Fruit fly (Drosophila melanogaster): ENCODE data around the gene Myb.

The Myb gene

DNA sequence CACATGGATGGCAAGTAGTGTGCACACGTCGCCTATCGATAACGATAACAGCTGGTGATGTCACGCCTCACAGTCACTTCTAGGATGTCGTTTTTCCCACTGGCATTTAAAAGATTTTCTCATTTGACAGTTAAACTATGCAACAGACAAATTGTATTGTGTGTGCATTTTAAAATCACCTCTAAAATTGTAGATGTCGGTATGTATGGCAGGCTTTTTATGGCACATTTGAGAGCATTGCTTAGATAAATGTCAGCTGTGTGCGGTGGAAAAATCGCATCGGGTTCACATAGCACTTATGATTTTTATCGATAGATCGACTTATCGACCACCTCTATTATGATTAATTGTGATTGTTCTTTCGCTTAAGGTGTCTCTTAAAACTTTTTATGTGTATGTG, 13.5 kb downstream of the Myb start, which contains the start of the genes ArgRS and CG8578 (continued):
- TF ChIP-seq repo (GFP tag; optimal IDR thresholded peaks at IDR 0.05), result no peak
- TF ChIP-seq CG12744 (GFP tag; optimal IDR thresholded peaks at IDR 0.05), result no peak
- no peak for TF ChIP-seq CG11247 (GFP tag; IDR thresholded peaks at IDR 0.05)
- peak; percentile 16 for TF ChIP-seq CG9797 (GFP tag; optimal IDR thresholded peaks at IDR 0.05)
- TF ChIP-seq CG9215 (GFP tag; IDR thresholded peaks at IDR 0.05), result no peak
- TF ChIP-seq Abd-B (GFP tag; optimal IDR thresholded peaks at IDR 0.05), result no peak
- TF ChIP-seq CG7963 (GFP tag; IDR thresholded peaks at IDR 0.05; ENCODE audit: partially characterized antibody), result 0 out of 3 replicates have a peak, but pooled peaks have one; percentile 47
- TF ChIP-seq Drgx (GFP tag; IDR thresholded peaks at IDR 0.05), result peak; percentile 19; the same call in 1 of the 2 replicates
- TF ChIP-seq CG9727 (GFP tag; optimal IDR thresholded peaks at IDR 0.05), result peak; percentile 71
- peak; percentile 53 for TF ChIP-seq CG1603 (tag; optimal IDR thresholded peaks at IDR 0.05)
- TF ChIP-seq CG4424 (GFP tag; optimal IDR thresholded peaks at IDR 0.05), result no peak
- TF ChIP-seq CG10321 (GFP tag; IDR thresholded peaks at IDR 0.05), result no peak
- no peak for TF ChIP-seq C15 (GFP tag; IDR thresholded peaks at IDR 0.05)
- peak; percentile 68 for TF ChIP-seq CG2116 (GFP tag; optimal IDR thresholded peaks at IDR 0.05)
- TF ChIP-seq sr (GFP tag; IDR thresholded peaks at IDR 0.05), result no peak
- TF ChIP-seq CG6791 (GFP tag; IDR thresholded peaks at IDR 0.05; ENCODE audit: partially characterized antibody), result peak; percentile 66; the same call in 2 of the 3 replicates
- peak; percentile 40 for TF ChIP-seq CG3163 (GFP tag; optimal IDR thresholded peaks at IDR 0.05)
- no peak for TF ChIP-seq ranshi (GFP tag; IDR thresholded peaks at IDR 0.05)
- TF ChIP-seq tna (GFP tag; IDR thresholded peaks at IDR 0.05; ENCODE audit: partially characterized antibody), result peak; percentile 67; the same call in 1 of the 2 replicates
- TF ChIP-seq CG12299 (tag; optimal IDR thresholded peaks at IDR 0.05), result no peak
- no peak for TF ChIP-seq CG12071 (GFP tag; optimal IDR thresholded peaks at IDR 0.05)
- TF ChIP-seq CG12104 (GFP tag; optimal IDR thresholded peaks at IDR 0.05), result no peak
- peak; percentile 22 for TF ChIP-seq CG17385 (GFP tag; optimal IDR thresholded peaks at IDR 0.05)
- TF ChIP-seq CG9817 (tag; optimal IDR thresholded peaks at IDR 0.05), result no peak
- no peak for TF ChIP-seq salm (tag; optimal IDR thresholded peaks at IDR 0.05)
- peak; percentile 43; the same call in 1 of the 2 replicates for TF ChIP-seq ara (GFP tag; IDR thresholded peaks at IDR 0.05)
- TF ChIP-seq CG10462 (GFP tag; optimal IDR thresholded peaks at IDR 0.05), result no peak
- TF ChIP-seq Dfd (GFP tag; optimal IDR thresholded peaks at IDR 0.05), result no peak
- TF ChIP-seq Ada2b (GFP tag; IDR thresholded peaks at IDR 0.05), result no peak
- TF ChIP-seq CG4328 (GFP tag; optimal IDR thresholded peaks at IDR 0.05), result no peak
- no peak for TF ChIP-seq cad (GFP tag; optimal IDR thresholded peaks at IDR 0.05)
- peak; percentile 26; the same call in 1 of the 2 replicates for TF ChIP-seq CG2129 (GFP tag; IDR thresholded peaks at IDR 0.05; ENCODE audit: partially characterized antibody)
- peak; percentile 65 for TF ChIP-seq bbx (GFP tag; IDR thresholded peaks at IDR 0.05; ENCODE audit: partially characterized antibody)
- peak; percentile 85 for TF ChIP-seq Camta (GFP tag; optimal IDR thresholded peaks at IDR 0.05)
- TF ChIP-seq Mes4 (GFP tag; optimal IDR thresholded peaks at IDR 0.05), result peak; percentile 3
- TF ChIP-seq seq (GFP tag; IDR thresholded peaks at IDR 0.05), result no peak
- TF ChIP-seq zen (tag; optimal IDR thresholded peaks at IDR 0.05), result peak; percentile 34
- TF ChIP-seq insv (GFP tag; optimal IDR thresholded peaks at IDR 0.05), result peak in 1 of 2 experiments; percentile 40
- TF ChIP-seq Dp (GFP tag; optimal IDR thresholded peaks at IDR 0.05), result peak; percentile 22
- no peak for TF ChIP-seq ham (GFP tag; IDR thresholded peaks at IDR 0.05)
- TF ChIP-seq gsb-n (tag; optimal IDR thresholded peaks at IDR 0.05), result no peak
- TF ChIP-seq CG10654 (GFP tag; optimal IDR thresholded peaks at IDR 0.05), result no peak
- no peak for TF ChIP-seq Hr78 (GFP tag; optimal IDR thresholded peaks at IDR 0.05)
- no peak for TF ChIP-seq Ravus (GFP tag; IDR thresholded peaks at IDR 0.05)
- peak; percentile 29 for TF ChIP-seq HmgD (GFP tag; optimal IDR thresholded peaks at IDR 0.05)
- TF ChIP-seq CG17568 (GFP tag; optimal IDR thresholded peaks at IDR 0.05), result no peak
- peak; percentile 17 for TF ChIP-seq her (GFP tag; optimal IDR thresholded peaks at IDR 0.05)
- TF ChIP-seq CG3726 (GFP tag; IDR thresholded peaks at IDR 0.05), result no peak
- no peak for TF ChIP-seq Nf-YA (GFP tag; IDR thresholded peaks at IDR 0.05)
- TF ChIP-seq CG15011 (GFP tag; optimal IDR thresholded peaks at IDR 0.05), result no peak
- TF ChIP-seq CG14710 (tag; optimal IDR thresholded peaks at IDR 0.05), result peak; percentile 64
